Worm (Caenorhabditis elegans) whole organism, late embryonic: ENCODE data around the gene srw-43.
"Not testable (repeated sequence)": the region's sequence is repeated elsewhere in the genome, so short reads cannot be mapped to it uniquely, and the experiment has no call there.

Experiments used
- C38D4.7 ChIP-seq: fragments of 200-800 bp; sonication (Bioruptor generic); optimal IDR thresholded peaks from 2 replicates; lab custom pipeline; 2018; ENCODE audit warnings: mild to moderate bottlenecking, missing genetic modification characterization, moderate library complexity, missing compliant biosample characterization
- K02D7.2 ChIP-seq: sonication (generic microtip); optimal IDR thresholded peaks from 2 replicates; lab custom pipeline; 2017; ENCODE audit warnings: mild to moderate bottlenecking, missing genetic modification characterization, missing compliant biosample characterization
- T23F11.4 ChIP-seq: fragments of 200-800 bp; sonication (Bioruptor generic); optimal IDR thresholded peaks from 2 replicates; lab custom pipeline; 2018; ENCODE audit warnings: mild to moderate bottlenecking, missing genetic modification characterization, missing compliant biosample characterization
- ceh-14 ChIP-seq: sonication (generic microtip); optimal IDR thresholded peaks from 2 replicates; lab custom pipeline; 2016; ENCODE audit warnings: missing genotype, missing genetic modification characterization, missing compliant biosample characterization
- ceh-48 ChIP-seq: sonication (generic microtip); optimal IDR thresholded peaks from 2 replicates; lab custom pipeline; 2016; ENCODE audit warnings: missing genetic modification characterization, inconsistent platforms, missing compliant biosample characterization
- che-1 ChIP-seq: sonication (generic microtip); optimal IDR thresholded peaks from 2 replicates; lab custom pipeline; 2016; ENCODE audit warnings: mild to moderate bottlenecking, missing genetic modification characterization, missing compliant biosample characterization
- dmd-4 ChIP-seq: sonication (generic microtip); optimal IDR thresholded peaks from 2 replicates; lab custom pipeline; 2016; ENCODE audit warnings: borderline replicate concordance, missing genetic modification characterization, missing compliant biosample characterization
- dve-1 ChIP-seq: sonication (generic microtip); optimal IDR thresholded peaks from 2 replicates; lab custom pipeline; 2017; ENCODE audit warnings: antibody characterized with exemption, mild to moderate bottlenecking, missing genetic modification characterization, missing compliant biosample characterization
- fax-1 ChIP-seq: sonication (generic microtip); optimal IDR thresholded peaks from 2 replicates; lab custom pipeline; 2016; ENCODE audit warnings: missing genotype, missing genetic modification characterization, missing compliant biosample characterization
- gmeb-2 ChIP-seq: sonication (generic microtip); optimal IDR thresholded peaks from 2 replicates; lab custom pipeline; 2016; ENCODE audit warnings: missing genetic modification characterization, inconsistent platforms, missing compliant biosample characterization
- hlh-13 ChIP-seq: fragments of 200-800 bp; sonication (Bioruptor generic); optimal IDR thresholded peaks from 2 replicates; lab custom pipeline; 2018; ENCODE audit warnings: mild to moderate bottlenecking, missing genetic modification characterization, missing compliant biosample characterization
- hlh-15 ChIP-seq: sonication (generic microtip); optimal IDR thresholded peaks from 2 replicates; lab custom pipeline; 2016; ENCODE audit warnings: missing genetic modification characterization, missing compliant biosample characterization
- hlh-6 ChIP-seq: sonication (generic microtip); optimal IDR thresholded peaks from 2 replicates; lab custom pipeline; 2016; ENCODE audit warnings: missing genotype, missing genetic modification characterization, missing compliant biosample characterization
- madf-2 ChIP-seq: sonication (generic microtip); optimal IDR thresholded peaks from 2 replicates; lab custom pipeline; 2017; ENCODE audit warnings: missing genetic modification characterization, missing compliant biosample characterization
- mec-3 ChIP-seq: sonication (generic microtip); optimal IDR thresholded peaks from 2 replicates; lab custom pipeline; 2016; ENCODE audit warnings: borderline replicate concordance, missing genetic modification characterization, missing compliant biosample characterization
- nfya-1 ChIP-seq: sonication (generic microtip); optimal IDR thresholded peaks from 2 replicates; lab custom pipeline; 2017; ENCODE audit warnings: missing genetic modification characterization, mild to moderate bottlenecking, missing compliant biosample characterization, antibody characterized with exemption, moderate library complexity
- nhr-232 ChIP-seq: sonication (generic microtip); optimal IDR thresholded peaks from 2 replicates; lab custom pipeline; 2016; ENCODE audit warnings: missing genetic modification characterization, missing compliant biosample characterization
- npax-4 ChIP-seq: sonication (generic microtip); optimal IDR thresholded peaks from 2 replicates; lab custom pipeline; 2016; ENCODE audit warnings: missing genetic modification characterization, missing compliant biosample characterization
- odd-2 ChIP-seq: sonication (generic microtip); optimal IDR thresholded peaks from 2 replicates; lab custom pipeline; 2017; ENCODE audit warnings: antibody characterized with exemption, mild to moderate bottlenecking, missing genetic modification characterization, missing compliant biosample characterization
- pag-3 ChIP-seq: sonication (generic microtip); optimal IDR thresholded peaks from 2 replicates; lab custom pipeline; 2016; ENCODE audit warnings: missing compliant biosample characterization, missing genetic modification characterization, borderline replicate concordance
- pax-1 ChIP-seq: fragments of 150-350 bp; optimal IDR thresholded peaks from 2 replicates; lab custom pipeline; 2014; ENCODE audit warnings: missing biosample characterization, missing genetic modification characterization
- pha-2 ChIP-seq: sonication (generic microtip); optimal IDR thresholded peaks from 2 replicates; lab custom pipeline; 2017; ENCODE audit warnings: mild to moderate bottlenecking, missing genetic modification characterization, missing compliant biosample characterization
- pha-4 ChIP-seq: fragments of 150-350 bp; optimal IDR thresholded peaks from 2 replicates; lab custom pipeline; 2018; ENCODE audit warnings: missing biosample characterization, missing genetic modification reagents, missing genetic modification characterization
- rnt-1 ChIP-seq: sonication (generic microtip); optimal IDR thresholded peaks from 2 replicates; lab custom pipeline; 2016; ENCODE audit warnings: missing genetic modification characterization, missing compliant biosample characterization
- sdc-2 ChIP-seq: sonication (generic microtip); optimal IDR thresholded peaks from 2 replicates; lab custom pipeline; 2016; ENCODE audit warnings: missing genotype, missing genetic modification characterization, missing compliant biosample characterization
- tbx-7 ChIP-seq: sonication (generic microtip); optimal IDR thresholded peaks from 2 replicates; lab custom pipeline; 2016; ENCODE audit warnings: missing genotype, missing genetic modification characterization, missing compliant biosample characterization
- ttx-3 ChIP-seq: sonication (generic microtip); optimal IDR thresholded peaks from 2 replicates; lab custom pipeline; 2016; ENCODE audit warnings: missing genetic modification reagents, missing genetic modification characterization, missing compliant biosample characterization
- zip-5 ChIP-seq: sonication (generic microtip); optimal IDR thresholded peaks from 2 replicates; lab custom pipeline; 2016; ENCODE audit warnings: missing genetic modification characterization, missing compliant biosample characterization

The srw-43 gene

ce11 chrV:16645201-16645940 lies 40.5 kb upstream of the srw-43 start, which contains the start of gene W06G6.17:
Gene W06G6.17, minus strand, starts transcription at chrV:16645251.
- TF ChIP-seq zip-5 (tag; lab: Kevin White, UChicago) (no peak), ttx-3 (tag; lab: Kevin White, UChicago) (no peak), K02D7.2 (no peak), pag-3 (tag; lab: Kevin White, UChicago) (no peak), hlh-15 (tag; lab: Kevin White, UChicago) (no peak), dve-1 (tag; lab: Kevin White, UChicago) (no peak), C38D4.7 (GFP tag; lab: Kevin White, UChicago) (no peak), odd-2 (tag; lab: Kevin White, UChicago) (no peak), ceh-14 (tag; lab: Kevin White, UChicago) (no peak), mec-3 (no peak), fax-1 (tag; lab: Kevin White, UChicago) (no peak), rnt-1 (tag; lab: Kevin White, UChicago) (no peak), hlh-6 (tag; lab: Kevin White, UChicago) (no peak), che-1 (tag; lab: Kevin White, UChicago) (no peak)

- TF ChIP-seq hlh-13 (GFP tag; lab: Kevin White, UChicago), result no peak
- no peak for TF ChIP-seq gmeb-2
Observed at ce11 chrV:16646372-16646771, 39.5 kb upstream of the srw-43 start, which contains the start of gene W06G6.9. Gene W06G6.9, minus strand, starts transcription at chrV:16646472.

ce11 chrV:16647093-16647492 lies 38.7 kb upstream of the srw-43 start, which contains the start of gene W06G6.10:
Gene W06G6.10, minus strand, starts transcription at chrV:16647193.
- TF ChIP-seq pha-2 (tag; lab: Kevin White, UChicago) (no peak), npax-4 (tag; lab: Kevin White, UChicago) (no peak), ceh-48 (no peak), K02D7.2 (no peak), hlh-15 (tag; lab: Kevin White, UChicago) (no peak), tbx-7 (no peak), odd-2 (tag; lab: Kevin White, UChicago) (no peak), C38D4.7 (GFP tag; lab: Kevin White, UChicago) (no peak)

- TF ChIP-seq rnt-1 (tag; lab: Kevin White, UChicago) (no peak), ceh-14 (tag; lab: Kevin White, UChicago) (no peak), nfya-1 (tag; lab: Kevin White, UChicago) (no peak), T23F11.4 (GFP tag; lab: Kevin White, UChicago) (no peak), pha-4 (tag; lab: Kevin White, UChicago) (no peak)
Observed at ce11 chrV:16648317-16649018, 37.4 kb upstream of the srw-43 start, which contains the start of gene W06G6.20. Gene W06G6.20, minus strand, starts transcription at chrV:16648367.

ce11 chrV:16649200-16649599 lies 36.6 kb upstream of the srw-43 start, which contains the start of gene W06G6.11:
Gene W06G6.11, minus strand, starts transcription at chrV:16649300.
- not testable (repeated sequence) for TF ChIP-seq nhr-232, madf-2, sdc-2 (tag; lab: Kevin White, UChicago)

- TF ChIP-seq gmeb-2; pax-1 (tag; lab: Kevin White, UChicago); dmd-4 (tag; lab: Kevin White, UChicago): not testable (repeated sequence)
Observed at ce11 chrV:16654242-16654641, 31.6 kb upstream of the srw-43 start, which contains the start of gene W06G6.15. Gene W06G6.15, plus strand, starts transcription at chrV:16654542.
